Worm (Caenorhabditis elegans) whole organism, L1 larva: Measurements from ENCODE around the gene R10D12.1.

Source experiments
- F16B12.6 ChIP-seq: fragments of 150-350 bp; optimal IDR thresholded peaks from 2 replicates; lab custom pipeline; 2014; ENCODE audit warnings: missing biosample characterization, missing genetic modification characterization
- Y116A8C.19 ChIP-seq: sonication (generic microtip); optimal IDR thresholded peaks from 2 replicates; lab custom pipeline; 2016; ENCODE audit warnings: missing compliant biosample characterization, missing genetic modification characterization, borderline replicate concordance
- alr-1 ChIP-seq: fragments of 200-800 bp; sonication (Bioruptor generic); optimal IDR thresholded peaks from 2 replicates; lab custom pipeline; 2018; ENCODE audit warnings: borderline replicate concordance, mild to moderate bottlenecking, missing genetic modification characterization, missing compliant biosample characterization
- ceh-63 ChIP-seq: fragments of 200-800 bp; sonication (Bioruptor generic); optimal IDR thresholded peaks from 2 replicates; lab custom pipeline; 2018; ENCODE audit warnings: mild to moderate bottlenecking, missing genetic modification characterization, missing compliant biosample characterization
- ceh-88 ChIP-seq: fragments of 200-800 bp; sonication (Bioruptor generic); IDR thresholded peaks from 2 replicates; pipeline ENCODE4 v1.3.6; 2022; ENCODE audit warnings: missing genetic modification characterization, missing compliant biosample characterization
- ceh-90 ChIP-seq: sonication (generic microtip); optimal IDR thresholded peaks from 2 replicates; lab custom pipeline; 2016; ENCODE audit warnings: missing genetic modification characterization, missing compliant biosample characterization
- ces-1 ChIP-seq: fragments of 150-350 bp; optimal IDR thresholded peaks from 2 replicates; lab custom pipeline; 2014; ENCODE audit warnings: missing biosample characterization, missing genetic modification reagents, missing genetic modification characterization
- efl-1 ChIP-seq, 4 experiments: fragments of 150-350 bp; optimal IDR thresholded peaks in 3 of 4; peaks in 1 of 4; 1 replicate in 1 of 4; 2 replicates in 3 of 4; lab custom pipeline; 2014; ENCODE audit warnings: missing biosample characterization in 2 of 4, missing genetic modification characterization in 2 of 4, missing genetic modification reagents in 2 of 4
- elt-2 ChIP-seq: sonication (generic microtip); optimal IDR thresholded peaks from 2 replicates; lab custom pipeline; 2016; ENCODE audit warnings: missing genetic modification characterization, mild to moderate bottlenecking, inconsistent platforms, missing compliant biosample characterization, missing genetic modification reagents
- elt-3 ChIP-seq, 6 experiments: fragments of 150-350 bp in 1 of 6; sonication (generic microtip); optimal IDR thresholded peaks; 2 replicates each; lab custom pipeline; 2017 to 2018; ENCODE audit warnings: missing biosample characterization in 6 of 6, missing genetic modification characterization in 6 of 6, inconsistent platforms in 1 of 6
- ets-5 ChIP-seq: fragments of 200-800 bp; sonication (Bioruptor generic); IDR thresholded peaks from 2 replicates; pipeline ENCODE4 v1.3.6; 2022; ENCODE audit warnings: missing genetic modification characterization, missing compliant biosample characterization
- fkh-10 ChIP-seq: sonication (generic microtip); optimal IDR thresholded peaks from 2 replicates; lab custom pipeline; 2017; ENCODE audit warnings: missing biosample characterization, missing genetic modification reagents, missing genetic modification characterization
- fkh-8 ChIP-seq: sonication (generic microtip); optimal IDR thresholded peaks from 2 replicates; lab custom pipeline; 2016; ENCODE audit warnings: mild to moderate bottlenecking, missing genetic modification characterization, missing compliant biosample characterization
- grh-1 ChIP-seq: fragments of 200-800 bp; sonication (Bioruptor generic); IDR thresholded peaks from 2 replicates; pipeline ENCODE4 v1.3.6; 2022; ENCODE audit warnings: missing genetic modification reagents, missing genetic modification characterization, missing compliant biosample characterization
- hlh-17 ChIP-seq: fragments of 200-800 bp; sonication (Bioruptor generic); optimal IDR thresholded peaks from 2 replicates; lab custom pipeline; 2018; ENCODE audit warnings: missing genetic modification characterization, mild to moderate bottlenecking, missing compliant biosample characterization, moderate library complexity, borderline replicate concordance
- hlh-4 ChIP-seq: sonication (generic microtip); optimal IDR thresholded peaks from 2 replicates; lab custom pipeline; 2016; ENCODE audit warnings: mild to moderate bottlenecking, missing genetic modification characterization, missing compliant biosample characterization
- hpl-2 ChIP-seq: fragments of 150-350 bp; optimal IDR thresholded peaks from 2 replicates; lab custom pipeline; 2014; ENCODE audit warnings: missing biosample characterization, missing genetic modification reagents, missing genetic modification characterization
- irx-1 ChIP-seq: sonication (generic microtip); optimal IDR thresholded peaks from 2 replicates; lab custom pipeline; 2016; ENCODE audit warnings: missing genetic modification characterization, missing compliant biosample characterization
- jun-1 ChIP-seq: fragments of 150-350 bp; optimal IDR thresholded peaks from 2 replicates; lab custom pipeline; 2014; ENCODE audit warnings: missing biosample characterization, missing genetic modification reagents, missing genetic modification characterization
- lin-14 ChIP-seq: fragments of 200-800 bp; sonication (Bioruptor generic); optimal IDR thresholded peaks from 2 replicates; lab custom pipeline; 2018; ENCODE audit warnings: mild to moderate bottlenecking, missing genetic modification characterization, moderate library complexity, missing compliant biosample characterization
- lin-15B ChIP-seq: fragments of 150-350 bp; sonication (generic microtip); optimal IDR thresholded peaks from 3 replicates; lab custom pipeline; 2014; ENCODE audit warnings: missing biosample characterization, missing genetic modification characterization
- lir-3 ChIP-seq: sonication (generic microtip); optimal IDR thresholded peaks from 2 replicates; lab custom pipeline; 2016; ENCODE audit warnings: mild to moderate bottlenecking, missing genetic modification characterization, moderate library complexity, missing compliant biosample characterization; ENCODE audit not compliant: poor library complexity
- mab-9 ChIP-seq: fragments of 200-800 bp; sonication (Bioruptor generic); IDR thresholded peaks from 2 replicates; pipeline ENCODE4 v1.3.6; 2022; ENCODE audit warnings: missing genetic modification reagents, missing genetic modification characterization, missing compliant biosample characterization
- mdl-1 ChIP-seq, 2 experiments: fragments of 150-350 bp; optimal IDR thresholded peaks; 2 replicates each; lab custom pipeline; 2014 to 2017; ENCODE audit warnings: missing biosample characterization in 2 of 2, missing genetic modification characterization in 2 of 2, inconsistent platforms in 1 of 2
- mef-2 ChIP-seq: fragments of 150-350 bp; optimal IDR thresholded peaks from 2 replicates; lab custom pipeline; 2014; ENCODE audit warnings: missing biosample characterization, missing genetic modification characterization
- mep-1 ChIP-seq: fragments of 150-350 bp; optimal IDR thresholded peaks from 2 replicates; lab custom pipeline; 2014; ENCODE audit warnings: missing biosample characterization, missing genetic modification characterization
- nhr-11 ChIP-seq: fragments of 150-350 bp; optimal IDR thresholded peaks from 2 replicates; lab custom pipeline; 2014; ENCODE audit warnings: missing biosample characterization, missing genetic modification characterization
- nhr-19 ChIP-seq: fragments of 200-800 bp; sonication (Bioruptor generic); conservative IDR thresholded peaks from 2 replicates; pipeline ENCODE4 v1.3.6; 2022; ENCODE audit warnings: missing genetic modification characterization, missing compliant biosample characterization
- nhr-28 ChIP-seq: fragments of 150-350 bp; optimal IDR thresholded peaks from 2 replicates; lab custom pipeline; 2014; ENCODE audit warnings: missing biosample characterization, missing genetic modification characterization
- nhr-76 ChIP-seq: sonication (generic microtip); optimal IDR thresholded peaks from 2 replicates; lab custom pipeline; 2017; ENCODE audit warnings: missing biosample characterization, missing genetic modification characterization
- nhr-85 ChIP-seq: sonication (generic microtip); peaks from one replicate; lab custom pipeline; 2016; ENCODE audit warnings: missing genetic modification characterization, inconsistent platforms, missing compliant biosample characterization
- nhr-90 ChIP-seq: sonication (generic microtip); optimal IDR thresholded peaks from 2 replicates; lab custom pipeline; 2016; ENCODE audit warnings: mild to moderate bottlenecking, missing genetic modification characterization, missing compliant biosample characterization; ENCODE audit not compliant: poor library complexity
- pag-3 ChIP-seq: sonication (generic microtip); optimal IDR thresholded peaks from 2 replicates; lab custom pipeline; 2017; ENCODE audit warnings: missing genetic modification characterization, mild to moderate bottlenecking, missing compliant biosample characterization, antibody characterized with exemption, borderline replicate concordance; ENCODE audit not compliant: insufficient read depth
- pqm-1 ChIP-seq: sonication (generic microtip); optimal IDR thresholded peaks from 3 replicates; lab custom pipeline; 2017; ENCODE audit warnings: missing biosample characterization, missing genetic modification characterization
- sup-37 ChIP-seq: fragments of 200-800 bp; sonication (Bioruptor generic); optimal IDR thresholded peaks from 2 replicates; lab custom pipeline; 2018; ENCODE audit warnings: mild to moderate bottlenecking, missing genetic modification characterization, missing compliant biosample characterization
- vab-15 ChIP-seq: sonication (generic microtip); optimal IDR thresholded peaks from 2 replicates; lab custom pipeline; 2017; ENCODE audit warnings: missing genotype, mild to moderate bottlenecking, missing genetic modification characterization, missing compliant biosample characterization
- ztf-11 ChIP-seq, 2 experiments: sonication (generic microtip); optimal IDR thresholded peaks; 2 replicates each; lab custom pipeline; 2016 to 2017; ENCODE audit warnings: missing genetic modification characterization in 2 of 2, missing biosample characterization in 1 of 2, missing compliant biosample characterization in 1 of 2
- ztf-4 ChIP-seq: fragments of 150-350 bp; optimal IDR thresholded peaks from 2 replicates; lab custom pipeline; 2014; ENCODE audit warnings: missing biosample characterization, missing genetic modification characterization

The R10D12.1 gene

DNA sequence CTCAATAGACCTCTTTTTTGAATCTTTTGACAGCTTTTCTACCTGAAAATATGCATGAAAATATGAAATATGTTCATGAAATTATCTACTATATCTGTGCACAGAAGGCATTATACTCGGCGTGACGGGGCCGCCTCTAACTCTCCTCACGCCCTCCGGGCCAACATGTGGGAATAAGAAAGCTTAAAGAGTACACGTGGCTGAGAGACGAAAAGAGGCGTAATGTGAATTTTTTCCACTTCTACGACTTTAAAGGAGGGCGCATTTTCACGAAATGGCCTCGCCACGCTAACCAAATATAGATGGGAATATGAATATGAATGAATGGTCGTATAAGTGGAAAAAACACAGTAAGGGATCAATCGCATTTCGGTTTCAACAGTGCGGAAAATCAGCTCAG, 23.2 kb upstream of the R10D12.1 start:
- TF ChIP-seq pag-3 (tag; lab: Kevin White, UChicago), result no peak
- no peak for TF ChIP-seq vab-15
- TF ChIP-seq alr-1 (tag; lab: Kevin White, UChicago), result no peak
- no peak for TF ChIP-seq mep-1 (tag; lab: Kevin White, UChicago)
- no peak for TF ChIP-seq lin-15B
- no peak for TF ChIP-seq F16B12.6 (tag; lab: Kevin White, UChicago)
- TF ChIP-seq sup-37 (GFP tag; lab: Kevin White, UChicago), result no peak
- TF ChIP-seq fkh-10, result no peak
- no peak for TF ChIP-seq irx-1 (tag; lab: Kevin White, UChicago)
- TF ChIP-seq hlh-4 (tag; lab: Kevin White, UChicago), result no peak
- TF ChIP-seq mdl-1 (tag; optimal IDR thresholded peaks at IDR 0.05; lab: Kevin White, UChicago), result no peak
- no peak for TF ChIP-seq mef-2 (tag; lab: Kevin White, UChicago)
- no peak for TF ChIP-seq nhr-11
- no peak for TF ChIP-seq jun-1 (tag; lab: Kevin White, UChicago)
- TF ChIP-seq nhr-19 (GFP tag; lab: Robert Waterston, UW), result no peak

DNA sequence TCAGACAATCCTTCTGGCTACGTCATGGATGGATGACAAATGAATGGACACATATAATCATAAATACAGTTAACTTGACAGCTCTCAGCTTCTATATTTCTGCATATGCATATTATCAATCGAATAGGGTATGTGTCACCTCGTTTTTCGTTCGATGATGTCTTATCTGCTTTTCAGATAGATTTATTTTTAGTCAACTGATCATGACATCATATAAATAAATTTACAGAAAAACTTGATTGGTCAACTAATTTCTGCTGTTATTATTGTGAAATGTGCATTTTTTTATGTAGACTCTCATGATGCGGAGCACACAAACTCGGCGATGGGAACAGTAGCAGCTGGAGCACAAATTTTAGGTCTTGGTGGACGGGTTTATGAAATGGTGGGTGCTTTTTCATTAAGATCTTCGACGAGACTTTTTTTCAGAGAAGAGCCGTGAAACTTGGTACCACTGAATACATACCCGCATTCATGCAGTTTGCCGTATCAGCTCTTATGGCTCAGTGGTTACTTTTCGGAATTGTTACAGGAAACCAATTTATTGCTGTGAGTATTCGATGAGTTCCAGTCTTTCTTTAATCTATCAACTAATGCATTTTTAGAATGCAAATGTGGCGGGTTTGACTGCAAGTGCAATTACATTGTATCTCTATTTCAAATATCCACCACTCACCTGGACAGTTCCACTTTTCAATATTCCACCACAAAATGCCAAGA, 21.1 kb upstream of the R10D12.1 start:
- no peak for TF ChIP-seq ceh-90 (tag; lab: Kevin White, UChicago)
- no peak for TF ChIP-seq lir-3 (tag; lab: Kevin White, UChicago)
- no peak for TF ChIP-seq grh-1
- no peak for TF ChIP-seq fkh-8
- TF ChIP-seq ets-5 (GFP tag; lab: Robert Waterston, UW), result no peak
- no peak for TF ChIP-seq Y116A8C.19 (tag; lab: Kevin White, UChicago)
- TF ChIP-seq elt-2 (tag; lab: Kevin White, UChicago), result no peak
- TF ChIP-seq nhr-76, result no peak
- TF ChIP-seq, all 84 proteins: peak for 0

DNA sequence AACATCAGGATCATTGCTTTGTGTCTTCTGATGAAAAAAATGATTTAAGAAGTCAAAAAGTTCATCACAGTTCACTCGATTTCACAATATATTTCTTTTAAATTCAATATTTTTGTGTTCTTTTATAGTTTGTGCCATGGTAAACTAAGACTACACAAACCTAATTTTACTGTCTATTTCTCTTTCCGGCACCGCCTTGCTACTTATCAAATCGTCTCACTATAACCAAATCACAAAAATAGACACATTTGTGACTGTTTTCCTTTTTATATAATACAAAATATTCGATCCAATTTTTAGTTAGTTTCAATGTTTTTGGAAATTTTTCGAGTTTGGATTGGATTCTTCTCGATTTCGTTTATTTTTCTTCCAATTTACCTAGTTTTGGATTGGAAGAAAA, 19.6 kb upstream of the R10D12.1 start, which contains the start of gene swt-6:
TSS of gene swt-6 (plus strand) at position 301 of the 400 bp plus-strand sequence.
- TF ChIP-seq pqm-1 (tag; lab: Kevin White, UChicago), result no peak
- no peak for TF ChIP-seq nhr-11
- TF ChIP-seq mab-9 (GFP tag; lab: Robert Waterston, UW), result no peak
- no peak for TF ChIP-seq efl-1 (optimal IDR thresholded peaks at IDR 0.05; lab: Kevin White, UChicago)
- peak in 1 of 2 experiments; percentile 22 for TF ChIP-seq efl-1 (GFP tag; optimal IDR thresholded peaks at IDR 0.05 in 1 of 2; lab: Kevin White, UChicago)
- no peak for TF ChIP-seq ztf-11 (tag; optimal IDR thresholded peaks at IDR 0.05; lab: Kevin White, UChicago)
- TF ChIP-seq nhr-76, result no peak
- no peak for TF ChIP-seq irx-1 (tag; lab: Kevin White, UChicago)
- no peak for TF ChIP-seq lin-14 (GFP tag; lab: Kevin White, UChicago)

DNA sequence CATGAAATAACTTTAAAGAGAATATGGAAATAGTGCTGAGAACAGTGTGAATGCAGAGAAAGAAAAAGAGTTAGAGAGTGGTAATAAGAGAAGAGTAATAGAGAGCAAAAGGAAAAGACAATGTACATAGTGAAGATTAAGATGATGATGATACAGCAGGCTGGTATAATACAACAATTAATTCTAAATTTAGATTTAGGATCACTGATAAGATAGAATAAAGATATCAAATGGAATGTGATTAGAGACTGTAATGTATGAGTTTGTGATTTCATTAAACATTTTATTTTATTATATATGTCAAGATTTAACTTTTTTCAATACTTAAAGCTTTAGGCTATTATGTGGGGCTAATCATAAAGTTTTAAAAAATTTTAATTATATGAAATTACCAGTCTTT, 18.7 kb upstream of the R10D12.1 start, which contains the start of gene R10D12.8:
TSS of gene R10D12.8 (minus strand) at position 101 of the 400 bp plus-strand sequence.
- TF ChIP-seq hlh-17 (GFP tag; lab: Kevin White, UChicago), result no peak
- no peak for TF ChIP-seq nhr-90 (tag; lab: Kevin White, UChicago)
- TF ChIP-seq ces-1 (GFP tag; lab: Kevin White, UChicago), result no peak
- no peak for TF ChIP-seq nhr-85 (tag; lab: Kevin White, UChicago)
- TF ChIP-seq nhr-28 (tag; lab: Kevin White, UChicago), result no peak
- no peak for TF ChIP-seq efl-1 (optimal IDR thresholded peaks at IDR 0.05; lab: Kevin White, UChicago)
- TF ChIP-seq efl-1 (GFP tag; optimal IDR thresholded peaks at IDR 0.05 in 1 of 2; lab: Kevin White, UChicago), result peak in 1 of 2 experiments; percentile 35
- no peak for TF ChIP-seq ceh-88 (GFP tag; lab: Robert Waterston, UW)
- no peak for TF ChIP-seq lir-3 (tag; lab: Kevin White, UChicago)
- TF ChIP-seq hpl-2, result no peak
- TF ChIP-seq mdl-1 (tag; optimal IDR thresholded peaks at IDR 0.05; lab: Kevin White, UChicago), result no peak
- no peak for TF ChIP-seq ceh-63 (GFP tag; lab: Kevin White, UChicago)
- TF ChIP-seq hlh-4 (tag; lab: Kevin White, UChicago), result no peak
- TF ChIP-seq ztf-4 (tag; lab: Kevin White, UChicago), result no peak
- TF ChIP-seq fkh-10, result no peak
- peak in 1 of 6 experiments; percentile 45 for TF ChIP-seq elt-3 (tag; optimal IDR thresholded peaks at IDR 0.05; lab: Kevin White, UChicago)
